Fruit fly (Drosophila melanogaster) whole organism, embryonic: ENCODE measurements around the gene CG13699.

ENCODE experiments used
- ATbp ChIP-seq: fragments of 200-800 bp; sonication (Bioruptor generic); optimal IDR thresholded peaks from 2 replicates; lab custom pipeline; 2017; ENCODE audit warnings: missing biosample characterization, mild to moderate bottlenecking, missing genetic modification characterization, missing genetic modification reagents
- Atf6 ChIP-seq: fragments of 200-800 bp; sonication (Bioruptor generic); IDR thresholded peaks from 2 replicates; pipeline ENCODE4 v1.3.6; 2022; ENCODE audit warnings: missing biosample characterization, missing genetic modification characterization
- Awh ChIP-seq: fragments of 200-800 bp; sonication (Bioruptor generic); IDR thresholded peaks from 2 replicates; pipeline ENCODE4, ENCODE4 v1.3.6; 2022; ENCODE audit warnings: missing biosample characterization, missing genetic modification characterization
- B-H1 ChIP-seq: fragments of 200-800 bp; sonication (Bioruptor generic); IDR thresholded peaks from 3 replicates; pipeline ENCODE4 v1.3.6; 2022; ENCODE audit warnings: missing biosample characterization, missing genetic modification characterization
- CG10959 ChIP-seq: fragments of 200-800 bp; sonication (Bioruptor generic); IDR thresholded peaks from 2 replicates; pipeline ENCODE4 v1.3.6; 2022; ENCODE audit warnings: missing biosample characterization, missing genetic modification characterization
- CG11560 ChIP-seq: fragments of 200-800 bp; sonication (Bioruptor generic); IDR thresholded peaks from 3 replicates; pipeline ENCODE4 v1.3.6; 2022; ENCODE audit warnings: missing biosample characterization, missing genetic modification characterization
- CG12659 ChIP-seq: fragments of 200-800 bp; sonication (Bioruptor generic); optimal IDR thresholded peaks from 3 replicates; lab custom pipeline; 2017; ENCODE audit warnings: mild to moderate bottlenecking, missing biosample characterization, missing genetic modification reagents, missing genetic modification characterization
- CG12744 ChIP-seq: fragments of 200-800 bp; sonication (Bioruptor generic); optimal IDR thresholded peaks from 2 replicates; lab custom pipeline; 2016; ENCODE audit warnings: missing biosample characterization, missing genetic modification characterization
- CG13624 ChIP-seq: fragments of 200-800 bp; sonication (Bioruptor generic); optimal IDR thresholded peaks from 2 replicates; lab custom pipeline; 2016; ENCODE audit warnings: missing biosample characterization, missing genetic modification characterization
- CG17186 ChIP-seq: fragments of 200-800 bp; sonication (Bioruptor generic); optimal IDR thresholded peaks from 3 replicates; lab custom pipeline; 2017; ENCODE audit warnings: missing biosample characterization, missing genetic modification reagents, missing genetic modification characterization
- CG2889 ChIP-seq: fragments of 200-800 bp; sonication (Bioruptor generic); IDR thresholded peaks from 3 replicates; pipeline ENCODE4 v1.3.6; 2022; ENCODE audit warnings: missing biosample characterization, missing genetic modification characterization
- CG31224 ChIP-seq: fragments of 200-800 bp; sonication (Bioruptor generic); IDR thresholded peaks from 2 replicates; pipeline ENCODE4 v1.3.6; 2022; ENCODE audit warnings: missing biosample characterization, missing genetic modification characterization
- CG33557 ChIP-seq: fragments of 200-800 bp; sonication (Bioruptor generic); optimal IDR thresholded peaks from 2 replicates; lab custom pipeline; 2019; ENCODE audit warnings: missing biosample characterization, mild to moderate bottlenecking, missing genetic modification characterization, moderate library complexity
- CG3847 ChIP-seq: fragments of 200-800 bp; sonication (Bioruptor generic); IDR thresholded peaks from 2 replicates; pipeline ENCODE4 v1.3.6; 2022; ENCODE audit warnings: missing biosample characterization, missing genetic modification characterization
- CG6175 ChIP-seq: fragments of 200-800 bp; sonication (Bioruptor generic); IDR thresholded peaks from 3 replicates; pipeline ENCODE4 v1.3.6; 2022; ENCODE audit warnings: missing biosample characterization, missing genetic modification characterization
- CG6254 ChIP-seq: fragments of 200-800 bp; sonication (Bioruptor generic); optimal IDR thresholded peaks from 3 replicates; lab custom pipeline; 2017; ENCODE audit warnings: mild to moderate bottlenecking, missing biosample characterization, missing genetic modification reagents, missing genetic modification characterization
- CG6765 ChIP-seq: fragments of 200-800 bp; sonication (Bioruptor generic); optimal IDR thresholded peaks from 3 replicates; lab custom pipeline; 2017; ENCODE audit warnings: missing biosample characterization, mild to moderate bottlenecking, missing genetic modification characterization
- CG7372 ChIP-seq: fragments of 200-800 bp; sonication (Bioruptor generic); IDR thresholded peaks from 2 replicates; pipeline ENCODE4 v1.3.6; 2022; ENCODE audit warnings: missing biosample characterization, missing genetic modification characterization
- CG8944 ChIP-seq: fragments of 200-800 bp; sonication (Bioruptor generic); optimal IDR thresholded peaks from 3 replicates; lab custom pipeline; 2016; ENCODE audit warnings: missing biosample characterization, missing genetic modification characterization
- CG9727 ChIP-seq: fragments of 200-800 bp; sonication (Bioruptor generic); optimal IDR thresholded peaks from 3 replicates; lab custom pipeline; 2017; ENCODE audit warnings: missing biosample characterization, mild to moderate bottlenecking, missing genetic modification characterization
- CTCF ChIP-seq: fragments of 200-800 bp; sonication (Bioruptor generic); optimal IDR thresholded peaks from 2 replicates; lab custom pipeline; 2017; ENCODE audit warnings: missing biosample characterization, mild to moderate bottlenecking, missing genetic modification characterization, moderate library complexity
- Dll ChIP-seq: fragments of 200-800 bp; sonication (Bioruptor generic); IDR thresholded peaks from 4 replicates; pipeline ENCODE4 v1.3.6; 2022; ENCODE audit warnings: missing biosample characterization, missing genetic modification characterization; ENCODE audit not compliant: partially characterized antibody
- Doc3 ChIP-seq: fragments of 200-800 bp; sonication (Bioruptor generic); IDR thresholded peaks from 3 replicates; pipeline ENCODE4 v1.3.6; 2022; ENCODE audit warnings: missing biosample characterization, missing genetic modification characterization; ENCODE audit not compliant: partially characterized antibody
- Fer1 ChIP-seq: fragments of 200-800 bp; sonication (Bioruptor generic); optimal IDR thresholded peaks from 2 replicates; lab custom pipeline; 2017; ENCODE audit warnings: missing biosample characterization, mild to moderate bottlenecking, missing genetic modification characterization
- Hr39 ChIP-seq: fragments of >200 bp; optimal IDR thresholded peaks from 2 replicates; lab custom pipeline; 2017
- Hr51 ChIP-seq, 2 experiments: fragments of 200-800 bp; sonication (Bioruptor generic); optimal IDR thresholded peaks; 2 replicates in 1 of 2; 3 replicates in 1 of 2; lab custom pipeline; 2016 to 2018; ENCODE audit warnings: missing biosample characterization in 2 of 2, missing genetic modification characterization in 2 of 2, mild to moderate bottlenecking in 1 of 2, moderate library complexity in 1 of 2
- Lim3 ChIP-seq: fragments of 200-800 bp; sonication (Bioruptor generic); IDR thresholded peaks from 2 replicates; pipeline ENCODE4 v1.3.6; 2022; ENCODE audit warnings: missing biosample characterization, missing genetic modification characterization
- MESR4 ChIP-seq: fragments of 200-800 bp; sonication (Bioruptor generic); optimal IDR thresholded peaks from 2 replicates; lab custom pipeline; 2018; ENCODE audit warnings: missing biosample characterization, mild to moderate bottlenecking, missing genetic modification characterization, moderate library complexity
- Med ChIP-seq: fragments of 200-800 bp; sonication (Bioruptor generic); peaks from one replicate; lab custom pipeline; 2016; ENCODE audit warnings: missing biosample characterization, missing genetic modification characterization, mild to moderate bottlenecking, inconsistent platforms, moderate library complexity
- Meics ChIP-seq: fragments of 200-800 bp; sonication (Bioruptor generic); optimal IDR thresholded peaks from 2 replicates; lab custom pipeline; 2017; ENCODE audit warnings: missing biosample characterization, mild to moderate bottlenecking, missing genetic modification characterization
- NC2β ChIP-seq: fragments of 200-800 bp; sonication (Bioruptor generic); optimal IDR thresholded peaks from 2 replicates; lab custom pipeline; 2016; ENCODE audit warnings: missing biosample characterization, missing genetic modification characterization
- Opbp ChIP-seq: fragments of 200-800 bp; sonication (Bioruptor generic); IDR thresholded peaks from 3 replicates; pipeline ENCODE4 v1.3.6; 2022; ENCODE audit warnings: missing biosample characterization, missing genetic modification characterization; ENCODE audit not compliant: partially characterized antibody
- Spps ChIP-seq: fragments of 200-800 bp; sonication (Bioruptor generic); optimal IDR thresholded peaks from 2 replicates; lab custom pipeline; 2018; ENCODE audit warnings: missing biosample characterization, mild to moderate bottlenecking, missing genetic modification characterization
- br ChIP-seq: fragments of >200 bp; optimal IDR thresholded peaks from 2 replicates; lab custom pipeline; 2017
- bsh ChIP-seq, 2 experiments: fragments of 200-800 bp; sonication (Bioruptor generic); optimal IDR thresholded peaks; 2 replicates each; lab custom pipeline; 2017 to 2018; ENCODE audit warnings: mild to moderate bottlenecking in 2 of 2, missing biosample characterization in 2 of 2, missing genetic modification characterization in 2 of 2, moderate library complexity in 1 of 2
- cad ChIP-seq: fragments of >200 bp; optimal IDR thresholded peaks from 2 replicates; lab custom pipeline; 2017; ENCODE audit warnings: missing biosample characterization, missing genetic modification characterization
- cg ChIP-seq: fragments of 200-800 bp; sonication (Bioruptor generic); optimal IDR thresholded peaks from 3 replicates; lab custom pipeline; 2019; ENCODE audit warnings: missing biosample characterization, mild to moderate bottlenecking, missing genetic modification characterization, moderate library complexity
- chinmo ChIP-seq: fragments of 200-800 bp; sonication (Bioruptor generic); IDR thresholded peaks from 4 replicates; pipeline ENCODE4 v1.3.6; 2022; ENCODE audit warnings: missing biosample characterization, missing genetic modification characterization; ENCODE audit not compliant: partially characterized antibody
- dmrt99B ChIP-seq: fragments of 200-800 bp; sonication (Bioruptor generic); optimal IDR thresholded peaks from 2 replicates; lab custom pipeline; 2018; ENCODE audit warnings: missing biosample characterization, mild to moderate bottlenecking, missing genetic modification characterization, moderate library complexity
- fd3F ChIP-seq: fragments of 200-800 bp; sonication (Bioruptor generic); optimal IDR thresholded peaks from 2 replicates; lab custom pipeline; 2018; ENCODE audit warnings: missing biosample characterization, mild to moderate bottlenecking, missing genetic modification characterization, moderate library complexity
- gem ChIP-seq: fragments of 200-800 bp; sonication (Bioruptor generic); optimal IDR thresholded peaks from 2 replicates; lab custom pipeline; 2019; ENCODE audit warnings: missing biosample characterization, mild to moderate bottlenecking, missing genetic modification characterization, moderate library complexity
- inv ChIP-seq: fragments of 200-800 bp; sonication (Bioruptor generic); IDR thresholded peaks from 2 replicates; pipeline ENCODE4 v1.3.6; 2022; ENCODE audit warnings: missing biosample characterization, missing genetic modification characterization; ENCODE audit not compliant: partially characterized antibody
- jing ChIP-seq: fragments of 200-800 bp; sonication (Bioruptor generic); optimal IDR thresholded peaks from 2 replicates; lab custom pipeline; 2018; ENCODE audit warnings: missing biosample characterization, mild to moderate bottlenecking, missing genetic modification characterization
- knrl ChIP-seq: fragments of 200-800 bp; sonication (Bioruptor generic); IDR thresholded peaks from 3 replicates; pipeline ENCODE4 v1.3.6; 2022; ENCODE audit warnings: missing biosample characterization, missing genetic modification characterization; ENCODE audit not compliant: partially characterized antibody
- lmd ChIP-seq: fragments of 200-800 bp; sonication (Bioruptor generic); IDR thresholded peaks from 2 replicates; pipeline ENCODE4 v1.3.6; 2022; ENCODE audit warnings: missing biosample characterization, missing genetic modification characterization
- pho ChIP-seq: fragments of 200-800 bp; sonication (Bioruptor generic); optimal IDR thresholded peaks from 2 replicates; lab custom pipeline; 2016; ENCODE audit warnings: missing biosample characterization, missing genetic modification characterization
- sens ChIP-seq: fragments of 200-800 bp; sonication (Bioruptor generic); peaks from one replicate; lab custom pipeline; 2016; ENCODE audit warnings: missing biosample characterization, missing genetic modification characterization
- sug ChIP-seq: fragments of 200-800 bp; optimal IDR thresholded peaks from 2 replicates; lab custom pipeline; 2019; ENCODE audit warnings: missing biosample characterization, mild to moderate bottlenecking, missing genetic modification characterization, moderate library complexity
- toy ChIP-seq: fragments of 200-800 bp; sonication (Bioruptor generic); IDR thresholded peaks from 2 replicates; pipeline ENCODE4 v1.3.6; 2022; ENCODE audit warnings: missing biosample characterization, missing genetic modification characterization
- unc-4 ChIP-seq: fragments of 200-800 bp; sonication (Bioruptor generic); IDR thresholded peaks from 2 replicates; pipeline ENCODE4 v1.3.6; 2022; ENCODE audit warnings: missing biosample characterization, missing genetic modification characterization; ENCODE audit not compliant: partially characterized antibody
- wek ChIP-seq: fragments of 200-800 bp; sonication (Bioruptor generic); optimal IDR thresholded peaks from 3 replicates; lab custom pipeline; 2018; ENCODE audit warnings: missing biosample characterization, mild to moderate bottlenecking, missing genetic modification characterization, moderate library complexity
- wor ChIP-seq: fragments of 200-800 bp; sonication (Bioruptor generic); IDR thresholded peaks from 2 replicates; pipeline ENCODE4 v1.3.6; 2022; ENCODE audit warnings: missing biosample characterization, missing genetic modification characterization

CG13699 gene

DNA sequence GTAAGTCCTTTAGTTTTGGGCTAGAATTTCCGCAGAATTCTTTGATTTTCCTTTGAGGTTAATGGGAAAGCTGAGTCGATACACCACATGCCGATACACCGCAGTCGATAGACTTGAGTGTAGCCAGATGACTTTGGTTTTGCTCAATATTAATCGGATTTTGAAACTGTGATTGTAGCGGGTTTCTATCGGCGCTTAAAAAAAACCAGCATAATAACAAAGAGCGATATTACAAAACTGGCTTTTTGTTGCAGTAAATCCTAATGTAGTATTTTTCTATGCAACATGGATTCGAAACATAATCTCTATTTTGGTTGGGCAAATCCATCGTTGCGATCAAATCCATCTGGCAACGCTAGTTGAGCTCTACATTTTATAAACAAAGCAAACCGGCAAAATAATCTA, 52.9 kb downstream of the CG13699 start, which contains the start of the genes Polr3D and mus304 (continued):
- TF ChIP-seq fd3F (GFP tag; lab: Kevin White, UChicago) = no peak
- no peak for TF ChIP-seq Hr39 (lab: Kevin White, UChicago)
- no peak for TF ChIP-seq chinmo (GFP tag; lab: Robert Waterston, UW)
- peak; percentile 68 for TF ChIP-seq sens
- TF ChIP-seq CG3847 (GFP tag; lab: Robert Waterston, UW) = peak; percentile 55; the same call in 1 of the 2 replicates
- no peak for TF ChIP-seq cg (GFP tag; lab: Kevin White, UChicago)
- TF ChIP-seq CG13624 (GFP tag; lab: Kevin White, UChicago) = no peak
- TF ChIP-seq Opbp (GFP tag; lab: Robert Waterston, UW) = no peak
- no peak for TF ChIP-seq lmd
- TF ChIP-seq unc-4 (GFP tag; lab: Robert Waterston, UW) = peak; percentile 59; the same call in 1 of the 2 replicates
- peak; percentile 20 for TF ChIP-seq Meics (GFP tag; lab: Kevin White, UChicago)
- peak; percentile 32 for TF ChIP-seq sug (tag; lab: Kevin White, UChicago)
- TF ChIP-seq CG6254 (GFP tag; lab: Kevin White, UChicago) = no peak
- no peak for TF ChIP-seq CG11560
- no peak for TF ChIP-seq CG12744
- no peak for TF ChIP-seq CG33557 (GFP tag; lab: Kevin White, UChicago)
- peak; percentile 67 for TF ChIP-seq Dll (GFP tag; lab: Robert Waterston, UW)
- TF ChIP-seq Atf6 (GFP tag; lab: Robert Waterston, UW) = no peak
- no peak for TF ChIP-seq CG6175 (GFP tag; lab: Robert Waterston, UW)
- TF ChIP-seq Awh (GFP tag; lab: Robert Waterston, UW) = no peak
- no peak for TF ChIP-seq ATbp (GFP tag; lab: Kevin White, UChicago)
- peak; percentile 41; the same call in 1 of the 2 replicates for TF ChIP-seq inv (GFP tag; lab: Robert Waterston, UW)
- TF ChIP-seq wor (GFP tag; lab: Robert Waterston, UW) = no peak
- TF ChIP-seq B-H1 = no peak
- no peak for TF ChIP-seq CG31224
- peak; percentile 28; the same call in 1 of the 2 replicates for TF ChIP-seq CG7372 (GFP tag; lab: Robert Waterston, UW)
- no peak for TF ChIP-seq CTCF
- peak; percentile 57; the same call in 2 of the 3 replicates for TF ChIP-seq Doc3 (GFP tag; lab: Robert Waterston, UW)
- no peak for TF ChIP-seq jing (GFP tag; lab: Kevin White, UChicago)
- no peak for TF ChIP-seq CG2889
- no peak for TF ChIP-seq dmrt99B (tag; lab: Kevin White, UChicago)
- TF ChIP-seq toy (GFP tag; lab: Robert Waterston, UW) = no peak
- TF ChIP-seq br (lab: Kevin White, UChicago) = no peak
- TF ChIP-seq pho = no peak
- TF ChIP-seq Spps = no peak
- TF ChIP-seq bsh (GFP tag; optimal IDR thresholded peaks at IDR 0.05; lab: Kevin White, UChicago) = no peak
- TF ChIP-seq CG10959 (GFP tag; lab: Robert Waterston, UW) = no peak
- TF ChIP-seq Med (GFP tag; lab: Kevin White, UChicago) = peak; percentile 67
- TF ChIP-seq CG12659 = peak; percentile 31
- TF ChIP-seq Hr51 (GFP tag; optimal IDR thresholded peaks at IDR 0.05; lab: Kevin White, UChicago) = peak in 1 of 2 experiments; percentile 3
- peak; percentile 11 for TF ChIP-seq NC2β (GFP tag; lab: Kevin White, UChicago)
- no peak for TF ChIP-seq wek (GFP tag; lab: Kevin White, UChicago)
- no peak for TF ChIP-seq CG8944
- no peak for TF ChIP-seq CG6765
- peak; percentile 40 for TF ChIP-seq Fer1
- no peak for TF ChIP-seq cad (GFP tag; lab: Kevin White, UChicago)
- no peak for TF ChIP-seq Lim3 (GFP tag; lab: Robert Waterston, UW)
- no peak for TF ChIP-seq CG17186 (GFP tag; lab: Kevin White, UChicago)
- no peak for TF ChIP-seq MESR4
- no peak for TF ChIP-seq CG9727 (GFP tag; lab: Kevin White, UChicago)
- peak; percentile 40 for TF ChIP-seq gem (tag; lab: Kevin White, UChicago)
- TF ChIP-seq knrl (GFP tag; lab: Robert Waterston, UW) = peak; percentile 55; the same call in 1 of the 3 replicates
